Fruit fly (Drosophila melanogaster): Measurements from ENCODE around the gene Prp31.

- no peak for TF ChIP-seq usp (GFP tag; optimal IDR thresholded peaks at IDR 0.05)
- no peak for TF ChIP-seq CG8478 (optimal IDR thresholded peaks at IDR 0.05)
- no peak for TF ChIP-seq pan (optimal IDR thresholded peaks at IDR 0.05)
- no peak for TF ChIP-seq psq (optimal IDR thresholded peaks at IDR 0.05)
- no peak for TF ChIP-seq EcR (GFP tag; optimal IDR thresholded peaks at IDR 0.05)
Observed at dm6 chr3L:15172404-15173055, 13.6 kb downstream of the Prp31 start.

Data from whole organism.